Worm (Caenorhabditis elegans): ENCODE results near the gene clr-1.

DNA sequence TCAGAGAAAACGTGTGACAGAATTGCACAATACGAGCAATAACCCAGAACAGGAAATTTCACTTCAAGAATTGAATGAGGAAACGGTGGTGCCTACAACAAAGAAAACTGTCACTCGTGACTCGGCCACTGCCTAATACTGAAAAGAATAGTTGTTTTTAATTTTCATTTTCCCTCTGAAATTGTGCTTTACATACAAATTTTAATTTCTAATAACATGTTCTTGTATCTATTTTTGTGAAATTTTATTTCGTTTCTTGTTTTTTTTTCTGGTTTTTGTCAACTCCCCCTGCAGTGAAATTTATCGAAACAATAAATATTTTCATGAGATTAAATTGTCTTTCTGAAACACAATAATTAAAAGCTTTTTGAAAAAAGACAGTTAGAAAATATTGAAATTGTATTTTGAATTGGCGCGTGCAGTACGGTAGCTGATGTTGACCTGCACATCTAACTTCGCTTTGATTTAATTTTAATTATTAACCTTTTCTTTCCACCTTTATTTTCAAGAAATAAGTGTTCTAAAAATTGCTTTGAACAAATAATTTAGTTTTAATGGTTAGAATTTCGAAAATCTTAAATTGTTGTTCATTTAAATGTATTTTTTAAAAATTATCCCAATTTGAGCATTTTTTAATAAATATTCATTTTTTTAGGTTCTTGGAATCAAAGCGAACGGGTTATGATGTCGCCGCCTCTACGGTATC lies 10.4 kb upstream of the clr-1 start, which contains the start of gene daz-1:
- TF ChIP-seq aly-1 (tag; optimal IDR thresholded peaks at IDR 0.05) (no peak), ama-1 (optimal IDR thresholded peaks at IDR 0.05) (no peak), B0310.2 (tag; optimal IDR thresholded peaks at IDR 0.05) (no peak), pes-1 (GFP tag; IDR thresholded peaks at IDR 0.05) (no peak)
